Fruit fly (Drosophila melanogaster) whole organism, embryonic: ENCODE results near the gene PAPLA1.
A peak's percentile ranks its signal among the peaks of the same experiment; 100 is the strongest.

Experiments used
- Blimp-1 ChIP-seq: fragments of 200-800 bp; sonication (Bioruptor generic); optimal IDR thresholded peaks from 3 replicates; lab custom pipeline; 2018; ENCODE audit warnings: missing biosample characterization, missing genetic modification characterization, mild to moderate bottlenecking, moderate library complexity, missing genetic modification reagents
- BtbVII ChIP-seq: fragments of 200-800 bp; sonication (Bioruptor generic); optimal IDR thresholded peaks from 3 replicates; lab custom pipeline; 2017; ENCODE audit warnings: missing biosample characterization, mild to moderate bottlenecking, missing genetic modification characterization
- CG13287 ChIP-seq: fragments of 200-800 bp; sonication (Bioruptor generic); IDR thresholded peaks from 2 replicates; pipeline ENCODE4 v1.3.6; 2022; ENCODE audit warnings: missing biosample characterization, missing genetic modification characterization; ENCODE audit not compliant: partially characterized antibody
- CG13296 ChIP-seq: fragments of 200-800 bp; sonication (Bioruptor generic); optimal IDR thresholded peaks from 3 replicates; lab custom pipeline; 2018; ENCODE audit warnings: missing biosample characterization, mild to moderate bottlenecking, missing genetic modification characterization
- CG14050 ChIP-seq: fragments of 200-800 bp; sonication (Bioruptor generic); IDR thresholded peaks from 3 replicates; pipeline ENCODE4 v1.3.6; 2022; ENCODE audit warnings: missing biosample characterization, missing genetic modification characterization
- CG17359 ChIP-seq: fragments of 200-800 bp; sonication (Bioruptor generic); optimal IDR thresholded peaks from 3 replicates; lab custom pipeline; 2018; ENCODE audit warnings: missing biosample characterization, mild to moderate bottlenecking, missing genetic modification characterization, moderate library complexity
- CG18599 ChIP-seq: fragments of 200-800 bp; sonication (Bioruptor generic); optimal IDR thresholded peaks from 3 replicates; lab custom pipeline; 2017; ENCODE audit warnings: missing biosample characterization, missing genetic modification characterization, mild to moderate bottlenecking, moderate library complexity, missing genetic modification reagents
- CG2199 ChIP-seq: fragments of 200-800 bp; sonication (Bioruptor generic); IDR thresholded peaks from 3 replicates; pipeline ENCODE4 v1.3.6; 2022; ENCODE audit warnings: missing biosample characterization, missing genetic modification characterization
- CG2678 ChIP-seq: fragments of 200-800 bp; sonication (Bioruptor generic); optimal IDR thresholded peaks from 3 replicates; lab custom pipeline; 2019; ENCODE audit warnings: missing biosample characterization, mild to moderate bottlenecking, missing genetic modification characterization, moderate library complexity
- CG3065 ChIP-seq: fragments of 200-800 bp; sonication (Bioruptor generic); optimal IDR thresholded peaks from 2 replicates; lab custom pipeline; 2016; ENCODE audit warnings: missing biosample characterization, missing genetic modification characterization
- CG32767 ChIP-seq: fragments of 200-800 bp; sonication (Bioruptor generic); IDR thresholded peaks from 2 replicates; pipeline ENCODE4 v1.3.6; 2022; ENCODE audit warnings: missing biosample characterization, missing genetic modification characterization
- CG3838 ChIP-seq: fragments of 200-800 bp; sonication (Bioruptor generic); optimal IDR thresholded peaks from 3 replicates; lab custom pipeline; 2016; ENCODE audit warnings: missing biosample characterization, missing genetic modification characterization
- CG4730 ChIP-seq: fragments of 200-800 bp; sonication (Bioruptor generic); IDR thresholded peaks from 2 replicates; pipeline ENCODE4 v1.3.6; 2022; ENCODE audit warnings: missing biosample characterization, missing genetic modification characterization
- CG4854 ChIP-seq: fragments of 200-800 bp; sonication (Bioruptor generic); optimal IDR thresholded peaks from 2 replicates; lab custom pipeline; 2016; ENCODE audit warnings: missing biosample characterization, missing genetic modification characterization, inconsistent platforms
- CG6854 ChIP-seq: fragments of 200-800 bp; sonication (Bioruptor generic); optimal IDR thresholded peaks from 3 replicates; lab custom pipeline; 2017; ENCODE audit warnings: missing biosample characterization, mild to moderate bottlenecking, missing genetic modification characterization
- CG8359 ChIP-seq: fragments of 200-800 bp; sonication (Bioruptor generic); optimal IDR thresholded peaks from 2 replicates; lab custom pipeline; 2017; ENCODE audit warnings: missing biosample characterization, mild to moderate bottlenecking, missing genetic modification characterization, borderline replicate concordance
- CG8924 ChIP-seq: fragments of 200-800 bp; optimal IDR thresholded peaks from 3 replicates; lab custom pipeline; 2019; ENCODE audit warnings: missing biosample characterization, mild to moderate bottlenecking, missing genetic modification characterization, moderate library complexity
- CG9876 ChIP-seq: fragments of 200-800 bp; sonication (Bioruptor generic); optimal IDR thresholded peaks from 2 replicates; lab custom pipeline; 2016; ENCODE audit warnings: missing biosample characterization, missing genetic modification characterization
- Chrac-16 ChIP-seq: fragments of 200-800 bp; sonication (Bioruptor generic); optimal IDR thresholded peaks from 3 replicates; lab custom pipeline; 2016; ENCODE audit warnings: missing biosample characterization, missing genetic modification characterization
- CoRest ChIP-seq: fragments of 200-800 bp; sonication (Bioruptor generic); optimal IDR thresholded peaks from 3 replicates; lab custom pipeline; 2018; ENCODE audit warnings: missing biosample characterization, mild to moderate bottlenecking, missing genetic modification characterization, moderate library complexity
- Dbx ChIP-seq: fragments of 200-800 bp; sonication (Bioruptor generic); IDR thresholded peaks from 3 replicates; pipeline ENCODE4 v1.3.6; 2022; ENCODE audit warnings: missing biosample characterization, missing genetic modification characterization
- Deaf1 ChIP-seq: fragments of 200-800 bp; optimal IDR thresholded peaks from 3 replicates; lab custom pipeline; 2019; ENCODE audit warnings: missing biosample characterization, mild to moderate bottlenecking, missing genetic modification characterization, moderate library complexity
- Drgx ChIP-seq: fragments of 200-800 bp; sonication (Bioruptor generic); IDR thresholded peaks from 2 replicates; pipeline ENCODE4 v1.3.6; 2022; ENCODE audit warnings: missing biosample characterization, missing genetic modification characterization
- Eip74EF ChIP-seq, 2 experiments: fragments of 200-800 bp in 1 of 2; fragments of >200 bp in 1 of 2; sonication (Bioruptor generic) in 1 of 2; optimal IDR thresholded peaks; 2 replicates each; lab custom pipeline; 2017 to 2019; ENCODE audit warnings: missing biosample characterization in 2 of 2, missing genetic modification characterization in 2 of 2, mild to moderate bottlenecking in 1 of 2, moderate library complexity in 1 of 2
- Elba2 ChIP-seq: fragments of 200-800 bp; sonication (Bioruptor generic); optimal IDR thresholded peaks from 3 replicates; lab custom pipeline; 2016; ENCODE audit warnings: missing biosample characterization, missing genetic modification characterization
- Ets65A ChIP-seq: fragments of 200-800 bp; sonication (Bioruptor generic); peaks from one replicate; lab custom pipeline; 2016; ENCODE audit warnings: missing biosample characterization, missing genetic modification characterization
- HLH54F ChIP-seq: fragments of 200-800 bp; sonication (Bioruptor generic); optimal IDR thresholded peaks from 3 replicates; lab custom pipeline; 2016; ENCODE audit warnings: missing biosample characterization, missing genetic modification characterization
- Hey ChIP-seq: fragments of 200-800 bp; sonication (Bioruptor generic); optimal IDR thresholded peaks from 3 replicates; lab custom pipeline; 2018; ENCODE audit warnings: missing biosample characterization, mild to moderate bottlenecking, missing genetic modification characterization
- Hr39 ChIP-seq: fragments of >200 bp; optimal IDR thresholded peaks from 2 replicates; lab custom pipeline; 2017
- Hr51 ChIP-seq, 2 experiments: fragments of 200-800 bp; sonication (Bioruptor generic); optimal IDR thresholded peaks; 2 replicates in 1 of 2; 3 replicates in 1 of 2; lab custom pipeline; 2016 to 2018; ENCODE audit warnings: missing biosample characterization in 2 of 2, missing genetic modification characterization in 2 of 2, mild to moderate bottlenecking in 1 of 2, moderate library complexity in 1 of 2
- Max ChIP-seq: fragments of 200-800 bp; sonication (Bioruptor generic); optimal IDR thresholded peaks from 2 replicates; lab custom pipeline; 2016; ENCODE audit warnings: missing biosample characterization, mild to moderate bottlenecking, missing genetic modification characterization
- Mes4 ChIP-seq: fragments of 200-800 bp; sonication (Bioruptor generic); optimal IDR thresholded peaks from 2 replicates; lab custom pipeline; 2016; ENCODE audit warnings: missing biosample characterization, missing genetic modification characterization
- Ravus ChIP-seq: fragments of 200-800 bp; sonication (Bioruptor generic); IDR thresholded peaks from 2 replicates; pipeline ENCODE4 v1.3.6; 2022; ENCODE audit warnings: missing biosample characterization, missing genetic modification characterization
- Vsx1 ChIP-seq: fragments of 200-800 bp; sonication (Bioruptor generic); optimal IDR thresholded peaks from 2 replicates; lab custom pipeline; 2017; ENCODE audit warnings: missing biosample characterization, mild to moderate bottlenecking, missing genetic modification characterization, missing genetic modification reagents
- Xrp1 ChIP-seq: fragments of 200-800 bp; sonication (Bioruptor generic); IDR thresholded peaks from 2 replicates; pipeline ENCODE4 v1.3.6; 2022; ENCODE audit warnings: missing biosample characterization, missing genetic modification characterization
- abd-A ChIP-seq: fragments of 200-800 bp; sonication (Bioruptor generic); optimal IDR thresholded peaks from 3 replicates; lab custom pipeline; 2019; ENCODE audit warnings: missing biosample characterization, mild to moderate bottlenecking, missing genetic modification characterization, moderate library complexity
- bbx ChIP-seq: fragments of 200-800 bp; sonication (Bioruptor generic); IDR thresholded peaks from 2 replicates; pipeline ENCODE4 v1.3.6; 2022; ENCODE audit warnings: missing biosample characterization, missing genetic modification characterization; ENCODE audit not compliant: partially characterized antibody
- bsh ChIP-seq, 2 experiments: fragments of 200-800 bp; sonication (Bioruptor generic); optimal IDR thresholded peaks; 2 replicates each; lab custom pipeline; 2017 to 2018; ENCODE audit warnings: mild to moderate bottlenecking in 2 of 2, missing biosample characterization in 2 of 2, missing genetic modification characterization in 2 of 2, moderate library complexity in 1 of 2
- cwo ChIP-seq: fragments of 200-800 bp; sonication (Bioruptor generic); optimal IDR thresholded peaks from 3 replicates; lab custom pipeline; 2017; ENCODE audit warnings: missing biosample characterization, missing genetic modification characterization, mild to moderate bottlenecking, moderate library complexity, missing genetic modification reagents
- dmrt11E ChIP-seq: fragments of 200-800 bp; sonication (Bioruptor generic); optimal IDR thresholded peaks from 3 replicates; lab custom pipeline; 2018; ENCODE audit warnings: missing biosample characterization, mild to moderate bottlenecking, missing genetic modification characterization, moderate library complexity
- dpn ChIP-seq, 2 experiments: fragments of 200-800 bp; sonication (Bioruptor generic); optimal IDR thresholded peaks; 3 replicates each; lab custom pipeline; 2016; ENCODE audit warnings: missing biosample characterization in 2 of 2, missing genetic modification characterization in 2 of 2
- fu2 ChIP-seq: fragments of 200-800 bp; sonication (Bioruptor generic); optimal IDR thresholded peaks from 2 replicates; lab custom pipeline; 2016; ENCODE audit warnings: missing biosample characterization, missing genetic modification characterization
- grau ChIP-seq: fragments of 200-800 bp; optimal IDR thresholded peaks from 3 replicates; lab custom pipeline; 2019; ENCODE audit warnings: missing biosample characterization, mild to moderate bottlenecking, missing genetic modification characterization, moderate library complexity
- gt ChIP-seq: fragments of 200-800 bp; sonication (Bioruptor generic); IDR thresholded peaks from 2 replicates; pipeline ENCODE4 v1.3.6; 2022; ENCODE audit warnings: missing biosample characterization, missing genetic modification characterization
- ham ChIP-seq: fragments of 200-800 bp; sonication (Bioruptor generic); IDR thresholded peaks from 2 replicates; pipeline ENCODE4 v1.3.6; 2022; ENCODE audit warnings: missing biosample characterization, missing genetic modification characterization
- kay ChIP-seq: fragments of 200-800 bp; sonication (Bioruptor generic); optimal IDR thresholded peaks from 2 replicates; lab custom pipeline; 2016; ENCODE audit warnings: missing biosample characterization, missing genetic modification characterization
- shn ChIP-seq: fragments of 200-800 bp; sonication (Bioruptor generic); optimal IDR thresholded peaks from 3 replicates; lab custom pipeline; 2016; ENCODE audit warnings: missing biosample characterization, missing genetic modification characterization
- sim ChIP-seq: fragments of 200-800 bp; sonication (Bioruptor generic); IDR thresholded peaks from 2 replicates; pipeline ENCODE4 v1.3.6; 2022; ENCODE audit warnings: missing biosample characterization, missing genetic modification characterization
- tll ChIP-seq, 2 experiments: fragments of 200-800 bp in 1 of 2; fragments of >200 bp in 1 of 2; sonication (Bioruptor generic) in 1 of 2; optimal IDR thresholded peaks; 2 replicates each; lab custom pipeline; 2017 to 2019; ENCODE audit warnings: missing biosample characterization in 2 of 2, missing genetic modification characterization in 2 of 2, mild to moderate bottlenecking in 1 of 2, moderate library complexity in 1 of 2

Gene PAPLA1

DNA sequence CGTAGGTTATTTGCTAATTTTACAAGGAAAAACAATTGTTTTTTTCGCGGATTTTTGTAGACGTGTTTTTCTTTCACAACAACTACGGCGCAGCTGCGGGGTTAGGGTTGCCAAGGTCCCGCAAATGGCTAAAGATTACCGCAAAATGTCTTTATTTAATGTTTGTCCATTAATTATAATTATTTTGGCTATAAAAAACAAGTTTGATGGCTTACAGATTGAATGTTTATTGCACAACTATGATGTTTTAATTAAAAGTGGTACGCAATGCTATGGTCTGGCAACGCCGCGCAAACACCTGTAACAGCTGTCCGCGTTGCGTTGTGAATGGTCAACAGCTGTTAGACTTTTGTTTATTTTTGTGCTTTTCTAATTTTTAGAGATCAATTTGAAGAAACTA is 2.8 kb downstream of the PAPLA1 start (continued):
- TF ChIP-seq CG3065 (GFP tag; lab: Kevin White, UChicago), result peak; percentile 25
- TF ChIP-seq gt (GFP tag; lab: Robert Waterston, UW), result no peak
- TF ChIP-seq CG13296, result peak; percentile 68
- peak; percentile 76 for TF ChIP-seq CoRest (tag; lab: Kevin White, UChicago)
- TF ChIP-seq CG4730 (GFP tag; lab: Robert Waterston, UW), result peak; percentile 54; the same call in 1 of the 2 replicates
- TF ChIP-seq CG2199 (GFP tag; lab: Robert Waterston, UW), result peak; percentile 55; the same call in 1 of the 3 replicates
- peak; percentile 53 for TF ChIP-seq CG6854 (GFP tag; lab: Kevin White, UChicago)
- TF ChIP-seq Max, result peak; percentile 74
- no peak for TF ChIP-seq CG3838 (GFP tag; lab: Kevin White, UChicago)
- no peak for TF ChIP-seq CG8359 (GFP tag; lab: Kevin White, UChicago)
- peak; percentile 42 for TF ChIP-seq Vsx1
- peak; percentile 85 for TF ChIP-seq CG18599 (GFP tag; lab: Kevin White, UChicago)
- peak; percentile 62 for TF ChIP-seq shn (GFP tag; lab: Kevin White, UChicago)
- TF ChIP-seq CG9876 (GFP tag; lab: Kevin White, UChicago), result peak; percentile 41
- peak; percentile 34 for TF ChIP-seq Mes4 (GFP tag; lab: Kevin White, UChicago)
- TF ChIP-seq Hr51 (GFP tag; optimal IDR thresholded peaks at IDR 0.05; lab: Kevin White, UChicago), result peak; percentile 57 to 64

DNA sequence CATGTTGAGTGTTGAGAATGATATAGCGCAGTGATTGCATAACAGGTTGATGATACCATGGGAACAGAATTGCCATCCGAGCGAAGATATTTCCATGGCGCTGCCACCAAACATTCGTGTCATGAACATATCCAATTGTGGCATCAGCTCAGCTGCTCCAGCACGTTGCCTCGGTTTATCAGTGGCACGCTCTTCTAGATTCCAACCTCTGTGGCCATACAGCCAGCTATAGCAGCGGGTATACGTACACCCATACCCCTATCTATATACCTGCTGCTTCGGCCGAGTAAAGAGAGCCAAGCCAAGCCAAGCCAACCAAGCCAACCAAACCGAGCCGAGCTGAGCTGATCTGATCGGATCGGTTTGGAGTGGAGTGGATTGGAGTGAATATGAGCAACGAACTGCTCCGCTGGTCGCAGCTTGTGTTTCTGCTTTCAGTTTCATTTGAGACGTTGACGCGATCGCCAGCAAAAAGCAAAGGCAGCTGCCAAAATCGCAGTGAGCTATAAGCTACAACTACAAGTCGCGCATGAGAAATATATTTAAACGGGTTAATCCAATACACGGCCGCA is 10.8 kb downstream of the PAPLA1 start:
- TF ChIP-seq CG8924 (tag; lab: Kevin White, UChicago), result peak; percentile 9
- TF ChIP-seq bbx, result no peak
- TF ChIP-seq BtbVII (GFP tag; lab: Kevin White, UChicago), result no peak
- no peak for TF ChIP-seq Hr39 (lab: Kevin White, UChicago)
- TF ChIP-seq CG17359, result no peak
- no peak for TF ChIP-seq sim (GFP tag; lab: Robert Waterston, UW)
- 0 out of 2 replicates have a peak, but pooled peaks have one; percentile 11 for TF ChIP-seq CG13287 (GFP tag; lab: Robert Waterston, UW)
- TF ChIP-seq Hey, result no peak
- no peak for TF ChIP-seq CG14050
- TF ChIP-seq Eip74EF (GFP tag; optimal IDR thresholded peaks at IDR 0.05; lab: Kevin White, UChicago), result peak in 1 of 2 experiments; percentile 12
- TF ChIP-seq CG32767 (GFP tag; lab: Robert Waterston, UW), result no peak
- TF ChIP-seq Blimp-1 (GFP tag; lab: Kevin White, UChicago), result peak; percentile 92
- TF ChIP-seq dpn (GFP tag; optimal IDR thresholded peaks at IDR 0.05; lab: Kevin White, UChicago), result no peak
- TF ChIP-seq CG6854 (GFP tag; lab: Kevin White, UChicago), result no peak
- no peak for TF ChIP-seq tll (GFP tag; optimal IDR thresholded peaks at IDR 0.05; lab: Kevin White, UChicago)
- no peak for TF ChIP-seq HLH54F
- no peak for TF ChIP-seq Ets65A (GFP tag; lab: Kevin White, UChicago)
- TF ChIP-seq ham, result no peak
- peak; percentile 74 for TF ChIP-seq Deaf1 (tag; lab: Kevin White, UChicago)
- no peak for TF ChIP-seq fu2 (GFP tag; lab: Kevin White, UChicago)
- no peak; the same call in 2 of the 3 replicates for TF ChIP-seq Dbx (GFP tag; lab: Robert Waterston, UW)
- no peak for TF ChIP-seq kay
- TF ChIP-seq cwo (GFP tag; lab: Kevin White, UChicago), result no peak
- TF ChIP-seq abd-A (tag; lab: Kevin White, UChicago), result no peak
- TF ChIP-seq Ravus, result no peak
- no peak for TF ChIP-seq dmrt11E (tag; lab: Kevin White, UChicago)
- peak; percentile 23; the same call in 1 of the 2 replicates for TF ChIP-seq Drgx (GFP tag; lab: Robert Waterston, UW)
- TF ChIP-seq CG4854 (GFP tag; lab: Kevin White, UChicago), result no peak
- no peak for TF ChIP-seq Elba2 (GFP tag; lab: Kevin White, UChicago)
- no peak for TF ChIP-seq grau (tag; lab: Kevin White, UChicago)
- TF ChIP-seq bsh (GFP tag; optimal IDR thresholded peaks at IDR 0.05; lab: Kevin White, UChicago), result no peak
- no peak for TF ChIP-seq Chrac-16 (GFP tag; lab: Kevin White, UChicago)
- no peak for TF ChIP-seq Xrp1
- no peak for TF ChIP-seq CG2678
